Fruit fly (Drosophila melanogaster) Kc167 (cell line): ENCODE results near the gene vas.

Experiments
- Myc ChIP-seq: fragments of >200 bp; optimal IDR thresholded peaks from 2 replicates; lab custom pipeline; 2017; ENCODE audit warnings: missing external identifiers
- Sin3A ChIP-seq: fragments of >200 bp; optimal IDR thresholded peaks from 2 replicates; lab custom pipeline; 2018; ENCODE audit warnings: missing external identifiers
- h ChIP-seq: fragments of >200 bp; optimal IDR thresholded peaks from 3 replicates; lab custom pipeline; 2018; ENCODE audit warnings: missing external identifiers
- insv ChIP-seq: fragments of >200 bp; optimal IDR thresholded peaks from 3 replicates; lab custom pipeline; 2018; ENCODE audit warnings: missing external identifiers
- psq ChIP-seq: fragments of >200 bp; optimal IDR thresholded peaks from 2 replicates; lab custom pipeline; 2017; ENCODE audit warnings: missing external identifiers
- ttk ChIP-seq: sonication (Bioruptor generic); optimal IDR thresholded peaks from 2 replicates; lab custom pipeline; 2017; ENCODE audit warnings: missing external identifiers

DNA sequence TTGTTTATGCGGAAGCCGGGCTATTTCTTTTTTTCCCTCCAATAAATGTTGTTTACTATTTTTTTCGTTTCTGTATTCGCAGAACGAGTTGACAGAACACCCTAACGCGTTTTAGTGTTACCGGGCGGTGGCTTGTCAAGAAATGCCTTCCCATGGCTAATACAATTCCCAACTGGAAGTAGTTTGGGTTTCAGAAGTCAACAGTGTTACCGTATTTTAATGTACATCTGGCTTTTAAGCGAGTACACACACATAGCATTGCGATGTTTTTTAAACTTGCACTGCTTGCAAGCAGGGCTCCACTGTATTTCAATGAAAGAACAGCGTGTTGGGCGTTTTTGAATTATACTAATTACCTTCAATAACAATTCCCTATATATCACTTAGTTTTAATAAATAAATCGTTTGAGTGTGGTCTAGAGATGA, 863 bp upstream of the vas start, which contains the start of gene TfIIS:
- TF ChIP-seq ttk (lab: Kevin White, UChicago), result no peak
- TF ChIP-seq h (lab: Kevin White, UChicago), result no peak
- TF ChIP-seq Sin3A (lab: Kevin White, UChicago), result no peak
- TF ChIP-seq insv (lab: Kevin White, UChicago), result no peak
- TF ChIP-seq psq (lab: Kevin White, UChicago), result no peak
- no peak for TF ChIP-seq Myc
